Worm (Caenorhabditis elegans) whole organism, late embryonic: Measurements from ENCODE around the gene tbx-39.

Source experiments
- hlh-30 ChIP-seq: sonication (generic microtip); optimal IDR thresholded peaks from 2 replicates; lab custom pipeline; 2017; ENCODE audit warnings: antibody characterized with exemption, missing genetic modification characterization, missing compliant biosample characterization; ENCODE audit not compliant: insufficient read depth
- nfya-1 ChIP-seq: sonication (generic microtip); optimal IDR thresholded peaks from 2 replicates; lab custom pipeline; 2017; ENCODE audit warnings: missing genetic modification characterization, mild to moderate bottlenecking, missing compliant biosample characterization, antibody characterized with exemption, moderate library complexity

- TF ChIP-seq nfya-1 (tag; lab: Kevin White, UChicago) = no peak
- no peak for TF ChIP-seq hlh-30 (tag; lab: Kevin White, UChicago)
Observed at ce11 chrIV:15361244-15361643, 37.6 kb downstream of the tbx-39 start, which contains the start of gene cpna-4.
